Worm (Caenorhabditis elegans): ENCODE results near the gene F21H7.3.

DNA sequence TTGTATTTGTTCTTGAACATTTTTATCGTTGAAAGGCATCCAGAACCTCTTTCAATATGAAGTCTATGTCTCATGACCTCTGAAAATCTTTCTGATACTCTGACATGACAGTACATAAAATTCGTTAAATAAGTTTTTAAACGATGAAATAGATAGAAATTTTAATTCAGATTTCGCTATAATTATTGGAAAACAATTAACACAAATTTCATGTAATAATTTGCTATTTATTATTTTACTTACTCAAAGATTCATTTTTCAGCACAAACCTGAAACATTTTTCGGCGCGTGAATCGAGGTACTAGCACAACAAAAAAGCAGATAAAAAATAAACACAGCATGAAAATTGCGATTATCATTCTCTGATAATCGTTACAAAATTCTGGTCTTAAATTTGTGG, 31.5 kb upstream of the F21H7.3 start, which contains the start of gene T13F3.4:
- TF ChIP-seq R02D3.7 (tag; optimal IDR thresholded peaks at IDR 0.05) (no peak), elt-3 (tag; optimal IDR thresholded peaks at IDR 0.05) (no peak), nhr-10 (tag; optimal IDR thresholded peaks at IDR 0.05) (no peak), mdl-1 (tag; optimal IDR thresholded peaks at IDR 0.05) (no peak), lin-39 (tag; optimal IDR thresholded peaks at IDR 0.05) (no peak), ama-1 (optimal IDR thresholded peaks at IDR 0.05) (no peak), C34F6.9 (tag; optimal IDR thresholded peaks at IDR 0.05) (no peak), unc-62 (GFP tag; optimal IDR thresholded peaks at IDR 0.05) (no peak), skn-1 (tag; optimal IDR thresholded peaks at IDR 0.05) (no peak), lsy-2 (tag; optimal IDR thresholded peaks at IDR 0.05) (no peak), egl-27 (tag; optimal IDR thresholded peaks at IDR 0.05) (no peak), aly-2 (tag; optimal IDR thresholded peaks at IDR 0.05) (no peak), ceh-16 (tag; optimal IDR thresholded peaks at IDR 0.05) (no peak)
